Fruit fly (Drosophila melanogaster): ENCODE measurements around the gene pzg.

pzg gene

dm6 chr3L:21262426-21262825 lies 23.5 kb upstream of the pzg start (continued):
- peak; percentile 43 for TF ChIP-seq kay (GFP tag; optimal IDR thresholded peaks at IDR 0.05)
- peak; percentile 57; the same call in 2 of the 3 replicates for TF ChIP-seq CG2199 (GFP tag; IDR thresholded peaks at IDR 0.05)
- TF ChIP-seq grn (GFP tag; optimal IDR thresholded peaks at IDR 0.05) = peak; percentile 41
- no peak for TF ChIP-seq CoRest (tag; optimal IDR thresholded peaks at IDR 0.05)
- TF ChIP-seq CG15269 (tag; optimal IDR thresholded peaks at IDR 0.05) = peak; percentile 11
- no peak for TF ChIP-seq CG12942 (GFP tag; optimal IDR thresholded peaks at IDR 0.05)
- TF ChIP-seq CG13287 (GFP tag; IDR thresholded peaks at IDR 0.05; ENCODE audit: partially characterized antibody) = peak; percentile 28; the same call in 1 of the 2 replicates
- peak; percentile 31 for TF ChIP-seq CG6765 (GFP tag; optimal IDR thresholded peaks at IDR 0.05)
- TF ChIP-seq CG11247 (GFP tag; IDR thresholded peaks at IDR 0.05) = no peak
- peak; percentile 74 for TF ChIP-seq sens (GFP tag)
- no peak for TF ChIP-seq fd102C (GFP tag; optimal IDR thresholded peaks at IDR 0.05)
- TF ChIP-seq CG1602 (GFP tag; optimal IDR thresholded peaks at IDR 0.05) = no peak
- no peak for TF ChIP-seq tgo (GFP tag; IDR thresholded peaks at IDR 0.05)
- TF ChIP-seq zen (tag; optimal IDR thresholded peaks at IDR 0.05) = no peak
- TF ChIP-seq exex (tag; optimal IDR thresholded peaks at IDR 0.05) = peak; percentile 34
- TF ChIP-seq CG11696 (GFP tag; IDR thresholded peaks at IDR 0.05) = no peak
- 0 out of 3 replicates have a peak, but pooled peaks have one; percentile 7 for TF ChIP-seq Dbx (GFP tag; IDR thresholded peaks at IDR 0.05)

dm6 chr3L:21266101-21266656 lies 19.7 kb upstream of the pzg start:
- TF ChIP-seq E2f1 (GFP tag; IDR thresholded peaks at IDR 0.05) = no peak
- no peak for TF ChIP-seq CG10274 (GFP tag; optimal IDR thresholded peaks at IDR 0.05)
- TF ChIP-seq D19B (GFP tag; optimal IDR thresholded peaks at IDR 0.05) = peak; percentile 58
- TF ChIP-seq ERR (GFP tag; optimal IDR thresholded peaks at IDR 0.05) = no peak
- no peak for TF ChIP-seq CG12219 (GFP tag; optimal IDR thresholded peaks at IDR 0.05)
- TF ChIP-seq sens (GFP tag) = peak; percentile 20
- TF ChIP-seq p53 (GFP tag; optimal IDR thresholded peaks at IDR 0.05) = no peak
- no peak for TF ChIP-seq Hsf (GFP tag; optimal IDR thresholded peaks at IDR 0.05)
- no peak for TF ChIP-seq CG12071 (GFP tag; optimal IDR thresholded peaks at IDR 0.05)
- TF ChIP-seq stwl (tag; optimal IDR thresholded peaks at IDR 0.05) = no peak
- TF ChIP-seq bbx (GFP tag; IDR thresholded peaks at IDR 0.05; ENCODE audit: partially characterized antibody) = no peak
- no peak for TF ChIP-seq Dfd (GFP tag; optimal IDR thresholded peaks at IDR 0.05)
- TF ChIP-seq bigmax (GFP tag; optimal IDR thresholded peaks at IDR 0.05) = no peak
- TF ChIP-seq CG10209 (GFP tag; optimal IDR thresholded peaks at IDR 0.05) = no peak
- no peak for TF ChIP-seq Vsx1 (GFP tag; optimal IDR thresholded peaks at IDR 0.05)
- TF ChIP-seq CG4404 (GFP tag; IDR thresholded peaks at IDR 0.05) = no peak
- no peak for TF ChIP-seq mam (GFP tag; optimal IDR thresholded peaks at IDR 0.05)
- peak; percentile 82 for TF ChIP-seq CG15479 (GFP tag; optimal IDR thresholded peaks at IDR 0.05)
- TF ChIP-seq Neu2 (GFP tag; optimal IDR thresholded peaks at IDR 0.05; ENCODE audit: borderline replicate concordance) = no peak
- TF ChIP-seq Usf (GFP tag; optimal IDR thresholded peaks at IDR 0.05) = no peak
- no peak for TF ChIP-seq ac (GFP tag; optimal IDR thresholded peaks at IDR 0.05)
- no peak for TF ChIP-seq lab (GFP tag; optimal IDR thresholded peaks at IDR 0.05)
- no peak for TF ChIP-seq Meics (GFP tag; optimal IDR thresholded peaks at IDR 0.05)
- TF ChIP-seq zf30C (GFP tag; optimal IDR thresholded peaks at IDR 0.05) = no peak
- no peak for TF ChIP-seq ftz-f1 (GFP tag; optimal IDR thresholded peaks at IDR 0.05)
- no peak for TF ChIP-seq tin (GFP tag; optimal IDR thresholded peaks at IDR 0.05)
- TF ChIP-seq CG10267 (tag; optimal IDR thresholded peaks at IDR 0.05) = no peak

All from whole organism, embryonic.